Fruit fly (Drosophila melanogaster): Measurements from ENCODE around the gene pths.
A peak's percentile ranks its signal among the peaks of the same experiment; 100 is the strongest.

Gene pths

dm6 chr2L:21158554-21158953, 15.5 kb downstream of the pths start, which contains the start of the genes Coq3 and Pld3 (continued):
- TF ChIP-seq CG10431 (GFP tag; optimal IDR thresholded peaks at IDR 0.05) (peak; percentile 6), bcd (GFP tag; optimal IDR thresholded peaks at IDR 0.05) (peak; percentile 80), nmo (GFP tag; optimal IDR thresholded peaks at IDR 0.05) (peak; percentile 80), CrebB (tag; optimal IDR thresholded peaks at IDR 0.05) (peak; percentile 60), dmrt11E (tag; optimal IDR thresholded peaks at IDR 0.05) (peak; percentile 68), grau (tag; optimal IDR thresholded peaks at IDR 0.05) (peak; percentile 83), prd (optimal IDR thresholded peaks at IDR 0.05) (no peak), prd (GFP tag; IDR thresholded peaks at IDR 0.05) (peak; percentile 85), sens (GFP tag) (peak; percentile 96), CG4360 (GFP tag; IDR thresholded peaks at IDR 0.05) (peak; percentile 56; the same call in 1 of the 2 replicates), B-H2 (GFP tag; optimal IDR thresholded peaks at IDR 0.05) (peak; percentile 87), CG33557 (GFP tag; optimal IDR thresholded peaks at IDR 0.05) (peak; percentile 54), CG8478 (optimal IDR thresholded peaks at IDR 0.05) (no peak), CG3281 (GFP tag; optimal IDR thresholded peaks at IDR 0.05) (peak; percentile 84), CG34376 (GFP tag; optimal IDR thresholded peaks at IDR 0.05) (peak; percentile 70), gfzf (GFP tag; optimal IDR thresholded peaks at IDR 0.05) (no peak), CG18599 (GFP tag; optimal IDR thresholded peaks at IDR 0.05) (peak; percentile 93), sim (GFP tag; IDR thresholded peaks at IDR 0.05) (no peak), CG31224 (GFP tag; IDR thresholded peaks at IDR 0.05) (peak; percentile 60; the same call in 1 of the 2 replicates), cwo (GFP tag; optimal IDR thresholded peaks at IDR 0.05) (peak; percentile 80), CG14710 (tag; optimal IDR thresholded peaks at IDR 0.05) (peak; percentile 77), pho (GFP tag; optimal IDR thresholded peaks at IDR 0.05) (peak; percentile 80), Mad (GFP tag; optimal IDR thresholded peaks at IDR 0.05) (peak; percentile 80), row (GFP tag; IDR thresholded peaks at IDR 0.05) (peak; percentile 85), croc (GFP tag; conservative IDR thresholded peaks at IDR 0.05) (peak; percentile 60), sna (GFP tag; IDR thresholded peaks at IDR 0.05; ENCODE audit: partially characterized antibody) (no peak), usp (GFP tag; optimal IDR thresholded peaks at IDR 0.05) (no peak), CG15073 (GFP tag; optimal IDR thresholded peaks at IDR 0.05) (no peak), otp (GFP tag; IDR thresholded peaks at IDR 0.05) (peak; percentile 72; the same call in 2 of the 3 replicates), CG18011 (GFP tag; optimal IDR thresholded peaks at IDR 0.05) (peak; percentile 76), stwl (tag; optimal IDR thresholded peaks at IDR 0.05) (peak; percentile 26), CG10654 (GFP tag; optimal IDR thresholded peaks at IDR 0.05) (peak; percentile 83), bowl (GFP tag; IDR thresholded peaks at IDR 0.05) (no peak), fd3F (GFP tag; optimal IDR thresholded peaks at IDR 0.05) (peak; percentile 66), dimm (GFP tag; IDR thresholded peaks at IDR 0.05) (no peak), zfh1 (GFP tag; IDR thresholded peaks at IDR 0.05) (peak; percentile 90), fd64A (GFP tag; optimal IDR thresholded peaks at IDR 0.05) (peak; percentile 4), chinmo (GFP tag; IDR thresholded peaks at IDR 0.05; ENCODE audit: partially characterized antibody) (no peak), CG1603 (tag; optimal IDR thresholded peaks at IDR 0.05) (peak; percentile 75), Doc2 (GFP tag; IDR thresholded peaks at IDR 0.05) (no peak), Lim3 (GFP tag; IDR thresholded peaks at IDR 0.05) (no peak), CG10462 (GFP tag; optimal IDR thresholded peaks at IDR 0.05) (peak; percentile 54), dm (GFP tag; optimal IDR thresholded peaks at IDR 0.05) (no peak), ranshi (GFP tag; IDR thresholded peaks at IDR 0.05) (peak; percentile 79), CG10543 (GFP tag; optimal IDR thresholded peaks at IDR 0.05) (peak; percentile 65), wor (GFP tag; IDR thresholded peaks at IDR 0.05) (no peak), Sox100B (GFP tag; optimal IDR thresholded peaks at IDR 0.05) (peak; percentile 69), CG4854 (GFP tag; optimal IDR thresholded peaks at IDR 0.05) (peak; percentile 61), Myb (GFP tag; optimal IDR thresholded peaks at IDR 0.05) (peak; percentile 14), CG11695 (GFP tag; IDR thresholded peaks at IDR 0.05) (peak; percentile 85), eyg (GFP tag; optimal IDR thresholded peaks at IDR 0.05) (peak; percentile 40), CG5953 (GFP tag; IDR thresholded peaks at IDR 0.05) (peak; percentile 61; the same call in 1 of the 2 replicates)
